Worm (Caenorhabditis elegans): Measurements from ENCODE around the gene F58A4.1.

DNA sequence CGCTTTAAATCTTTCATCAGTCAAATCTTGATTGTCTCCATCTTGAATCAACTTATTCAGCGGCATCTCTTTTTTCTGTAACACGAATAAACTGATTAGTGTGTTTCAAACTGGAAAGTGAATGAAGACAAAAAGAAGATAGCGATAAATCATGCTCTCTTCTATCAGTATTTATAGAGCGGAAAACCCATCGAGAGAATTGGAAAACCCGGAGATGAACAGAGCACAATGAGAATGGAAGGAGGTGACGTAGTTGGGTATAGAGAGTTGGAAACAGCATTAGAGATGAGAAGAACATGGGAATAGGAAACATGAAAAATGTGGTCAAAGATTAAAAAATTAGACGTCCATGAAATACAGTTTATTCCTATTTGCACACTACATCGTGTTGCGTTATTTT, 6.2 kb upstream of the F58A4.1 start, which contains the start of gene acox-1.5:
- TF ChIP-seq unc-55 (GFP tag; optimal IDR thresholded peaks at IDR 0.05), result no peak
- TF ChIP-seq lin-13 (GFP tag; optimal IDR thresholded peaks at IDR 0.05), result no peak
- no peak for TF ChIP-seq ama-1 (optimal IDR thresholded peaks at IDR 0.05)
- TF ChIP-seq F13H6.1 (tag; optimal IDR thresholded peaks at IDR 0.05), result no peak
- no peak for TF ChIP-seq skn-1 (tag; optimal IDR thresholded peaks at IDR 0.05)

All from whole organism, L2 larva.